5 worm cellular contexts compared by ENCODE assay signal in the genomic region with DNA sequence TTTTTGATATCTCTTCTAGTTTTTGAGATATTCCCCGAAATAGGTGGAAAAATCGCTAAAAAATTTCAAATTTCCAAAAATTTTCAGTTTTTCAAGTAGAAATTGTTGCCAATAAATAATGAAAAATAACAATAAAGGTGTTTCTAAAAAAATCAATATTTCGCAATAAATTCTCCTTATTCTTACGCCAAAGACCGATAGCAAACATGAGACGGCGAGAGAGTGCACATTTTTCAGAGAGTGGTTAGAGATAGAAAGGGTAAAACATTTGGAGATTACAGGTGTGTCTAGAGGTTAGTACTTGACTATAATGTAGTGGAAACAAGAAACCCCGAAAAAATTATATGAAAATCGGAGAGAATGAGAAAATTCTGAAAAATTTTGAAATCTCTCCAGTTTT.
TF ChIP-seq lines count a peak whose summit lies in the region.

No protein-coding gene starts in this region.

TF ChIP-seq in whole organism, L1 larva, 84 proteins besides CTCF, POLR2A, EP300 and RAD21 (continues in another document):
- TF ChIP-seq vab-15 (tag; optimal IDR thresholded peaks at IDR 0.05; lab: Kevin White, UChicago) = no peak
- no peak for TF ChIP-seq xbp-1 (tag; optimal IDR thresholded peaks at IDR 0.05; lab: Kevin White, UChicago)
- no peak for TF ChIP-seq hlh-4 (tag; optimal IDR thresholded peaks at IDR 0.05; lab: Kevin White, UChicago)
- TF ChIP-seq aha-1 (tag; optimal IDR thresholded peaks at IDR 0.05; lab: Kevin White, UChicago) = no peak
- TF ChIP-seq ceh-88 (GFP tag; IDR thresholded peaks at IDR 0.05; lab: Robert Waterston, UW) = no peak
- TF ChIP-seq mef-2 (tag; optimal IDR thresholded peaks at IDR 0.05; lab: Kevin White, UChicago) = no peak
- no peak for TF ChIP-seq nhr-11 (tag; optimal IDR thresholded peaks at IDR 0.05; lab: Kevin White, UChicago)
- TF ChIP-seq ztf-4 (tag; optimal IDR thresholded peaks at IDR 0.05; lab: Kevin White, UChicago) = no peak
- TF ChIP-seq nhr-90 (tag; optimal IDR thresholded peaks at IDR 0.05; lab: Kevin White, UChicago; ENCODE audit: poor library complexity) = peak; percentile 22
- TF ChIP-seq egl-13 (tag; optimal IDR thresholded peaks at IDR 0.05; lab: Kevin White, UChicago) = no peak
- no peak for TF ChIP-seq lin-14 (GFP tag; optimal IDR thresholded peaks at IDR 0.05; lab: Kevin White, UChicago)
- no peak for TF ChIP-seq mdl-1 (tag; optimal IDR thresholded peaks at IDR 0.05; lab: Kevin White, UChicago)
- peak in 1 of 2 experiments; percentile 42 for TF ChIP-seq lin-35 (GFP tag; optimal IDR thresholded peaks at IDR 0.05; lab: Kevin White, UChicago)
- no peak for TF ChIP-seq rnt-1 (tag; optimal IDR thresholded peaks at IDR 0.05; lab: Kevin White, UChicago)
- no peak for TF ChIP-seq nhr-76 (tag; optimal IDR thresholded peaks at IDR 0.05; lab: Kevin White, UChicago)
- no peak for TF ChIP-seq grh-1 (GFP tag; IDR thresholded peaks at IDR 0.05; lab: Robert Waterston, UW)
- TF ChIP-seq fkh-4 (tag; optimal IDR thresholded peaks at IDR 0.05; lab: Kevin White, UChicago; ENCODE audit: borderline replicate concordance) = no peak
- peak; percentile 37 for TF ChIP-seq elt-2 (tag; optimal IDR thresholded peaks at IDR 0.05; lab: Kevin White, UChicago)

TF ChIP-seq in whole organism, L2 larva, 48 proteins besides CTCF, POLR2A, EP300 and RAD21:
- no peak for TF ChIP-seq nhr-21 (tag; optimal IDR thresholded peaks at IDR 0.05; lab: Kevin White, UChicago)
- TF ChIP-seq fos-1 (tag; optimal IDR thresholded peaks at IDR 0.05; lab: Kevin White, UChicago) = peak; percentile 22
- no peak for TF ChIP-seq snpc-4 (tag; optimal IDR thresholded peaks at IDR 0.05; lab: Kevin White, UChicago)
- no peak for TF ChIP-seq dmd-4 (tag; optimal IDR thresholded peaks at IDR 0.05; lab: Kevin White, UChicago)
- no peak for TF ChIP-seq mbf-1 (tag; optimal IDR thresholded peaks at IDR 0.05; lab: Kevin White, UChicago)
- no peak for TF ChIP-seq nhr-237 (tag; optimal IDR thresholded peaks at IDR 0.05; lab: Kevin White, UChicago)
- TF ChIP-seq ceh-16 (tag; optimal IDR thresholded peaks at IDR 0.05; lab: Kevin White, UChicago) = no peak
- no peak for TF ChIP-seq crh-2 (tag; optimal IDR thresholded peaks at IDR 0.05; lab: Kevin White, UChicago)
- peak; percentile 14 for TF ChIP-seq F13H6.1 (tag; optimal IDR thresholded peaks at IDR 0.05; lab: Kevin White, UChicago)
- TF ChIP-seq skn-1 (tag; optimal IDR thresholded peaks at IDR 0.05; lab: Kevin White, UChicago) = no peak
- TF ChIP-seq nhr-10 (tag; optimal IDR thresholded peaks at IDR 0.05; lab: Kevin White, UChicago) = no peak
- TF ChIP-seq unc-55 (GFP tag; optimal IDR thresholded peaks at IDR 0.05; lab: Kevin White, UChicago) = peak; percentile 13
- no peak for TF ChIP-seq alr-1 (tag; optimal IDR thresholded peaks at IDR 0.05; lab: Kevin White, UChicago)
- no peak for TF ChIP-seq nhr-129 (tag; optimal IDR thresholded peaks at IDR 0.05; lab: Kevin White, UChicago)
- TF ChIP-seq gmeb-1 (tag; optimal IDR thresholded peaks at IDR 0.05; lab: Kevin White, UChicago) = peak; percentile 16
- TF ChIP-seq lin-13 (GFP tag; optimal IDR thresholded peaks at IDR 0.05; lab: Kevin White, UChicago) = no peak
TF ChIP-seq in whole organism, L2 larva: peak in this region for 4.

TF ChIP-seq in whole organism, L3 larva, 47 proteins besides CTCF, POLR2A, EP300 and RAD21 (continues in another document):
- TF ChIP-seq R02D3.7 (tag; optimal IDR thresholded peaks at IDR 0.05; lab: Kevin White, UChicago) = no peak
- no peak for TF ChIP-seq nhr-43 (tag; optimal IDR thresholded peaks at IDR 0.05; lab: Kevin White, UChicago; ENCODE audit: poor library complexity, severe bottlenecking)
- no peak for TF ChIP-seq sea-2 (GFP tag; optimal IDR thresholded peaks at IDR 0.05; lab: Kevin White, UChicago)
- no peak for TF ChIP-seq unc-62 (GFP tag; optimal IDR thresholded peaks at IDR 0.05; lab: Kevin White, UChicago)
- TF ChIP-seq elt-2 (tag; optimal IDR thresholded peaks at IDR 0.05; lab: Kevin White, UChicago) = peak; percentile 51
- TF ChIP-seq zag-1 (tag; optimal IDR thresholded peaks at IDR 0.05; lab: Kevin White, UChicago) = no peak
- TF ChIP-seq ztf-4 (tag; optimal IDR thresholded peaks at IDR 0.05; lab: Kevin White, UChicago) = no peak
- TF ChIP-seq ama-1 (optimal IDR thresholded peaks at IDR 0.05; lab: Kevin White, UChicago) = no peak
- no peak for TF ChIP-seq ZK546.5 (tag; optimal IDR thresholded peaks at IDR 0.05; lab: Kevin White, UChicago)
- peak; percentile 54 for TF ChIP-seq pha-4 (tag; optimal IDR thresholded peaks at IDR 0.05; lab: Kevin White, UChicago)
- peak; percentile 56 for TF ChIP-seq ceh-28 (tag; optimal IDR thresholded peaks at IDR 0.05; lab: Kevin White, UChicago)
- TF ChIP-seq fkh-2 (tag; optimal IDR thresholded peaks at IDR 0.05; lab: Kevin White, UChicago) = no peak
- TF ChIP-seq hmg-11 (tag; optimal IDR thresholded peaks at IDR 0.05; lab: Kevin White, UChicago) = no peak
- no peak for TF ChIP-seq nhr-28 (tag; optimal IDR thresholded peaks at IDR 0.05; lab: Kevin White, UChicago)
- no peak for TF ChIP-seq elt-1 (tag; optimal IDR thresholded peaks at IDR 0.05; lab: Kevin White, UChicago)
- no peak for TF ChIP-seq snpc-4 (tag; optimal IDR thresholded peaks at IDR 0.05; lab: Kevin White, UChicago)
- no peak for TF ChIP-seq daf-12 (tag; optimal IDR thresholded peaks at IDR 0.05; lab: Kevin White, UChicago)
- no peak for TF ChIP-seq nhr-12 (tag; optimal IDR thresholded peaks at IDR 0.05; lab: Kevin White, UChicago)
- no peak for TF ChIP-seq fkh-10 (GFP tag; optimal IDR thresholded peaks at IDR 0.05; lab: Kevin White, UChicago)
- TF ChIP-seq ceh-9 (tag; optimal IDR thresholded peaks at IDR 0.05; lab: Kevin White, UChicago) = no peak

TF ChIP-seq in whole organism, L4 larva, 104 proteins besides CTCF, POLR2A, EP300 and RAD21 (continues in another document):
- no peak for TF ChIP-seq jun-1 (tag; optimal IDR thresholded peaks at IDR 0.05; lab: Kevin White, UChicago)
- TF ChIP-seq mdt-29 (GFP tag; IDR thresholded peaks at IDR 0.05; lab: Robert Waterston, UW) = no peak
- TF ChIP-seq lin-15B (tag; optimal IDR thresholded peaks at IDR 0.05; lab: Kevin White, UChicago) = no peak
- no peak for TF ChIP-seq daf-16 (GFP tag; optimal IDR thresholded peaks at IDR 0.05; lab: Kevin White, UChicago)
- TF ChIP-seq daf-16 (tag; optimal IDR thresholded peaks at IDR 0.05; lab: Kevin White, UChicago) = peak; percentile 59
- TF ChIP-seq T20F7.1 (GFP tag; optimal IDR thresholded peaks at IDR 0.05; lab: Kevin White, UChicago) = no peak
- TF ChIP-seq cey-2 (tag; optimal IDR thresholded peaks at IDR 0.05; lab: Kevin White, UChicago; ENCODE audit: borderline replicate concordance, insufficient read depth) = no peak
- TF ChIP-seq dpl-1 (GFP tag; optimal IDR thresholded peaks at IDR 0.05; lab: Kevin White, UChicago) = peak; percentile 22
- TF ChIP-seq lsy-2 (tag; optimal IDR thresholded peaks at IDR 0.05; lab: Kevin White, UChicago) = peak in 1 of 2 experiments; percentile 28
- TF ChIP-seq vab-7 (GFP tag; IDR thresholded peaks at IDR 0.05; lab: Robert Waterston, UW) = no peak
- TF ChIP-seq dve-1 (tag; optimal IDR thresholded peaks at IDR 0.05; lab: Kevin White, UChicago; ENCODE audit: insufficient read depth) = peak; percentile 23
- TF ChIP-seq ceh-62 (tag; optimal IDR thresholded peaks at IDR 0.05; lab: Kevin White, UChicago) = no peak
- TF ChIP-seq unc-39 (tag; optimal IDR thresholded peaks at IDR 0.05; lab: Kevin White, UChicago) = no peak
- TF ChIP-seq nhr-6 (tag; optimal IDR thresholded peaks at IDR 0.05; lab: Kevin White, UChicago) = no peak
- no peak for TF ChIP-seq nhr-237 (tag; optimal IDR thresholded peaks at IDR 0.05; lab: Kevin White, UChicago)
- TF ChIP-seq lin-38 (GFP tag; IDR thresholded peaks at IDR 0.05; lab: Robert Waterston, UW) = no peak
- TF ChIP-seq unc-62 (GFP tag; optimal IDR thresholded peaks at IDR 0.05 in 1 of 2; lab: Kevin White, UChicago) = no peak
- no peak for TF ChIP-seq unc-62 (tag; optimal IDR thresholded peaks at IDR 0.05; lab: Kevin White, UChicago)
- no peak for TF ChIP-seq F49E8.2 (tag; optimal IDR thresholded peaks at IDR 0.05; lab: Kevin White, UChicago; ENCODE audit: borderline replicate concordance)
- no peak for TF ChIP-seq mes-2 (tag; optimal IDR thresholded peaks at IDR 0.05; lab: Kevin White, UChicago; ENCODE audit: poor library complexity, severe bottlenecking)

TF ChIP-seq in whole organism, young adult, 124 proteins besides CTCF, POLR2A, EP300 and RAD21:
- TF ChIP-seq hmg-1.2 (GFP tag; IDR thresholded peaks at IDR 0.05; lab: Robert Waterston, UW) (peak; percentile 71; the same call in 1 of the 2 replicates), attf-5 (GFP tag; optimal IDR thresholded peaks at IDR 0.05; lab: Kevin White, UChicago) (peak; percentile 1), cebp-1 (GFP tag; IDR thresholded peaks at IDR 0.05; lab: Robert Waterston, UW) (peak; percentile 90), cebp-1 (tag; optimal IDR thresholded peaks at IDR 0.05; lab: Kevin White, UChicago) (peak; percentile 98), nhr-80 (tag; optimal IDR thresholded peaks at IDR 0.05; lab: Kevin White, UChicago) (peak; percentile 6), cebp-2 (GFP tag; IDR thresholded peaks at IDR 0.05; lab: Robert Waterston, UW) (no peak), hrde-1 (tag; optimal IDR thresholded peaks at IDR 0.05; lab: Kevin White, UChicago; ENCODE audit: borderline replicate concordance) (no peak), nhr-179 (tag; optimal IDR thresholded peaks at IDR 0.05; lab: Kevin White, UChicago) (no peak), hlh-26 (GFP tag; conservative IDR thresholded peaks at IDR 0.05; lab: Robert Waterston, UW) (no peak), D2030.7 (GFP tag; IDR thresholded peaks at IDR 0.05; lab: Robert Waterston, UW) (no peak)
